Worm (Caenorhabditis elegans): ENCODE data around the gene srx-62.
A peak's percentile ranks its signal among the peaks of the same experiment; 100 is the strongest.

The srx-62 gene

DNA sequence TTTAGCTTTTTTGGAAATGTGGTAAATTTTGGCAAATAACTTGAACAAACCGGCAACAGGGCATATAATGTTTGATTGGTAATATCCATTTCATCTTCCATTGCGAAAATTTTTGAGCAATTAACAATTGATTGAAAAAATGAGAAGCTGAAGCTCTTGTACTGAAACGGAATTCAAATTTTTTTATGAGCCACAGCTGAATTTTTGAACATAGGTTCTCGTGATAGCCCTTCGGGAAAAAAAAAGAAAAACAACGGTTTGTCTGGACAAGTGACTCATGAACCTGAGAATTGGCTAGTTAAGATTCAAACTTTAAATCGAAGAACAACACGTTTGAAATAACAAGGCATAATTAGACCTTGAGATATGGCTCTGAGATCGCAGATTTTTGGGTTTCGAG is at the start of gene srx-62:
Gene srx-62 (minus strand): TSS at position 101 of the 400 bp plus-strand sequence.
- TF ChIP-seq hlh-30 (tag; optimal IDR thresholded peaks at IDR 0.05; ENCODE audit: insufficient read depth): no peak
- no peak for TF ChIP-seq spr-1 (tag; optimal IDR thresholded peaks at IDR 0.05)
- no peak for TF ChIP-seq nhr-237 (tag; optimal IDR thresholded peaks at IDR 0.05)
- TF ChIP-seq pha-4 (GFP tag; IDR thresholded peaks at IDR 0.05): no peak
- TF ChIP-seq pha-4 (tag; optimal IDR thresholded peaks at IDR 0.05): no peak
- TF ChIP-seq tra-1 (GFP tag; IDR thresholded peaks at IDR 0.05): no peak
- TF ChIP-seq Y105C5A.15 (GFP tag; IDR thresholded peaks at IDR 0.05): no peak
- TF ChIP-seq nhr-6 (tag; optimal IDR thresholded peaks at IDR 0.05): no peak
- TF ChIP-seq hmg-1.1 (GFP tag; IDR thresholded peaks at IDR 0.05): no peak
- no peak for TF ChIP-seq hif-1 (tag; optimal IDR thresholded peaks at IDR 0.05)
- no peak for TF ChIP-seq spr-3 (GFP tag; optimal IDR thresholded peaks at IDR 0.05)
- TF ChIP-seq php-3 (GFP tag; IDR thresholded peaks at IDR 0.05): no peak
- no peak for TF ChIP-seq R02D3.7 (tag; optimal IDR thresholded peaks at IDR 0.05)
- no peak for TF ChIP-seq lim-7 (GFP tag; IDR thresholded peaks at IDR 0.05)
- TF ChIP-seq ztf-7 (tag; optimal IDR thresholded peaks at IDR 0.05): no peak
- no peak for TF ChIP-seq dpl-1 (GFP tag; optimal IDR thresholded peaks at IDR 0.05)
- no peak for TF ChIP-seq nhr-10 (tag; optimal IDR thresholded peaks at IDR 0.05)
- TF ChIP-seq madf-9 (GFP tag; conservative IDR thresholded peaks at IDR 0.05): no peak
- TF ChIP-seq fos-1 (tag; optimal IDR thresholded peaks at IDR 0.05): no peak
- TF ChIP-seq ceh-44 (GFP tag; IDR thresholded peaks at IDR 0.05): no peak

DNA sequence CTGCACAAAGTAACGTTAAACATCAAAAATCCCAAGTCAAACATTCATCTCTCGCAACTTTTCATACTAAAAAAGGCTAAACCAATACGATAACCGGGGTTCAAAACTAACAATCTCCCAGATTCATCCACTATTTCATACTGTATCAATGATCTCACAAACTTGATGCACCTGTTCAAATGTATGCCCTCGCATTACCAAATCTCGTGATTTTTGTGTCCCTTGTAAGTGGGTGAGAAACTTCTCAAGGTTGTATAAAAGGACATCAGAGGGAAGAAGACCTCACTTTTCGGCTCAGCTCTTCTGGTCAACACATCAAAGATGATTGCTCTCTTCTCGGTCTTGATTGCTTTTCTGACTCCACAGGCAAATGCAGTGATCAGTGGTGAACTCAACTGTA is 47.9 kb upstream of the srx-62 start, which contains the start of gene phat-3:
Gene phat-3 (plus strand): TSS at position 301 of the 400 bp plus-strand sequence.
- TF ChIP-seq aly-2 (tag; optimal IDR thresholded peaks at IDR 0.05) (no peak), nhr-25 (tag; optimal IDR thresholded peaks at IDR 0.05; ENCODE audit: borderline replicate concordance, insufficient read depth) (no peak), mdt-29 (GFP tag; IDR thresholded peaks at IDR 0.05) (no peak), unc-39 (tag; optimal IDR thresholded peaks at IDR 0.05) (no peak), ceh-62 (tag; optimal IDR thresholded peaks at IDR 0.05) (no peak), skn-1 (tag; optimal IDR thresholded peaks at IDR 0.05) (no peak), zip-11 (GFP tag; IDR thresholded peaks at IDR 0.05) (no peak), lin-29 (GFP tag; IDR thresholded peaks at IDR 0.05) (no peak), Y5F2A.4 (GFP tag; optimal IDR thresholded peaks at IDR 0.05) (no peak), lim-7 (GFP tag; IDR thresholded peaks at IDR 0.05) (no peak), madf-9 (GFP tag; conservative IDR thresholded peaks at IDR 0.05) (no peak), daf-16 (GFP tag; optimal IDR thresholded peaks at IDR 0.05) (no peak), daf-16 (tag; optimal IDR thresholded peaks at IDR 0.05) (no peak), tag-97 (GFP tag; IDR thresholded peaks at IDR 0.05) (no peak), lir-3 (tag; optimal IDR thresholded peaks at IDR 0.05) (no peak), ces-1 (GFP tag; optimal IDR thresholded peaks at IDR 0.05) (no peak), nhr-111 (GFP tag; optimal IDR thresholded peaks at IDR 0.05) (no peak)

DNA sequence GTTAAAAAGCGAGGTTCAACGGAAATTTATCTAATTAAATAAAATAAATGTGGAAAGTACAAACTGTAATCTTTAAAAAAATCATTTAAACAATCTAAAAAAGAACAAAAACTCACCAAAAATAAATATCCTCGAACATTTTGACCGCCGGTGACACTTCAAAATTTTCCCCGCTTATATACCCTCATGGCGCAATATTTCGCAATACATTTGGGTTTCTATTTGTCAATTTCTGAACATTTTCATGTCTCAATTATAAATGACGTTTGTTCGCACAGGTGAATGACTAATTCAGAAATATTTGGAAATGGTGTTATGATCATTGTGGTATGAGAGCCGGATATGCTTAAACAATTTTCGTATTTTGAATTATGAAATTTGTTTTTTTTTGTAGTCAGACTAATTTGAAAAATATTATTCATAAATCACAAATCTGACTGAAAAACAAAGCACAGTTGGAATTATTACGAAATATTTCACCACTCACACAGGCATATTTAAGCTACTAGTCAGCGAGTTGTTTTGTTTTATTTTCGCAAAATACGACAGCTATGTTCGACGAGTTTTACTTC is 46.2 kb upstream of the srx-62 start, which contains the start of the genes C49G7.10 and irg-2:
Gene C49G7.10 (minus strand): TSS at position 169 of the 572 bp plus-strand sequence.
Gene irg-2 (plus strand): TSS at position 329 of the 572 bp plus-strand sequence.
- TF ChIP-seq nhr-11 (tag; optimal IDR thresholded peaks at IDR 0.05) (peak; percentile 46), dve-1 (tag; optimal IDR thresholded peaks at IDR 0.05; ENCODE audit: insufficient read depth) (peak; percentile 59), pqm-1 (tag; optimal IDR thresholded peaks at IDR 0.05) (peak; percentile 12), zip-2 (tag; optimal IDR thresholded peaks at IDR 0.05) (peak; percentile 100), nhr-28 (tag; optimal IDR thresholded peaks at IDR 0.05) (peak; percentile 18), dmd-6 (GFP tag; IDR thresholded peaks at IDR 0.05) (peak; percentile 62), T20F7.1 (GFP tag; optimal IDR thresholded peaks at IDR 0.05) (peak; percentile 31), ztf-7 (tag; optimal IDR thresholded peaks at IDR 0.05) (peak; percentile 98), D1046.2 (GFP tag; IDR thresholded peaks at IDR 0.05) (no peak), nhr-111 (GFP tag; optimal IDR thresholded peaks at IDR 0.05) (no peak), unc-62 (GFP tag; optimal IDR thresholded peaks at IDR 0.05 in 1 of 2) (peak in 1 of 2 experiments; percentile 14), unc-62 (tag; optimal IDR thresholded peaks at IDR 0.05) (no peak), madf-5 (GFP tag; IDR thresholded peaks at IDR 0.05) (no peak), ctbp-1 (GFP tag; IDR thresholded peaks at IDR 0.05) (no peak), dpl-1 (GFP tag; optimal IDR thresholded peaks at IDR 0.05) (peak; percentile 7), fos-1 (tag; optimal IDR thresholded peaks at IDR 0.05) (no peak), nhr-10 (tag; optimal IDR thresholded peaks at IDR 0.05) (no peak)
